Worm (Caenorhabditis elegans) whole organism, midembryonic: ENCODE data around the gene cutl-27.

ENCODE experiments used
- T22C8.4 ChIP-seq: fragments of 200-800 bp; sonication (Bioruptor generic); IDR thresholded peaks from 2 replicates; pipeline ENCODE4 v1.3.6; 2022; ENCODE audit warnings: missing genetic modification characterization, missing compliant biosample characterization
- cog-1 ChIP-seq: sonication (generic microtip); optimal IDR thresholded peaks from 2 replicates; lab custom pipeline; 2016; ENCODE audit warnings: missing genetic modification characterization, missing compliant biosample characterization
- flt-1 ChIP-seq: fragments of 200-800 bp; sonication (Bioruptor generic); IDR thresholded peaks from 2 replicates; pipeline ENCODE4 v1.3.6; 2022; ENCODE audit warnings: missing genetic modification characterization, missing compliant biosample characterization
- ref-1 ChIP-seq: fragments of 200-800 bp; sonication (Bioruptor generic); conservative IDR thresholded peaks from 2 replicates; pipeline ENCODE4 v1.3.6; 2022; ENCODE audit warnings: missing genetic modification reagents, missing genetic modification characterization, missing compliant biosample characterization
- tab-1 ChIP-seq: fragments of 200-800 bp; sonication (Bioruptor generic); IDR thresholded peaks from 2 replicates; pipeline ENCODE4 v1.3.6; 2022; ENCODE audit warnings: missing genetic modification characterization, missing compliant biosample characterization
- ztf-23 ChIP-seq: fragments of 200-800 bp; sonication (Bioruptor generic); IDR thresholded peaks from 2 replicates; pipeline ENCODE4 v1.3.6; 2022; ENCODE audit warnings: missing genetic modification reagents, missing genetic modification characterization, missing compliant biosample characterization
- ztf-29 ChIP-seq: fragments of 200-800 bp; sonication (Bioruptor generic); IDR thresholded peaks from 2 replicates; pipeline ENCODE4 v1.3.6; 2022; ENCODE audit warnings: missing genetic modification reagents, missing genetic modification characterization, missing compliant biosample characterization

- TF ChIP-seq flt-1 (no peak), ztf-23 (no peak), cog-1 (tag; lab: Kevin White, UChicago) (no peak), tab-1 (GFP tag; lab: Robert Waterston, UW) (no peak), T22C8.4 (GFP tag; lab: Robert Waterston, UW) (no peak), ztf-29 (GFP tag; lab: Robert Waterston, UW) (no peak), ref-1 (no peak)
These were observed 24.5 kb downstream of the cutl-27 start for ce11 chrIV:11902832-11903231.
